Fruit fly (Drosophila melanogaster): ENCODE data around the gene CG6650.
A peak's percentile ranks its signal among the peaks of the same experiment; 100 is the strongest.

CG6650 gene

dm6 chr3L:14049620-14050253, 18.5 kb downstream of the CG6650 start, which contains the start of gene Neurl4 (continued):
- no peak for TF ChIP-seq D19B (GFP tag; optimal IDR thresholded peaks at IDR 0.05)
- TF ChIP-seq croc (GFP tag; conservative IDR thresholded peaks at IDR 0.05): no peak
- peak; percentile 21 for TF ChIP-seq CG4820 (GFP tag; optimal IDR thresholded peaks at IDR 0.05)
- TF ChIP-seq gsb-n (tag; optimal IDR thresholded peaks at IDR 0.05): no peak
- no peak for TF ChIP-seq CG1792 (GFP tag; optimal IDR thresholded peaks at IDR 0.05)
- no peak for TF ChIP-seq CG17612 (GFP tag; IDR thresholded peaks at IDR 0.05)
- peak; percentile 69 for TF ChIP-seq zen (tag; optimal IDR thresholded peaks at IDR 0.05)
- TF ChIP-seq lola (GFP tag; optimal IDR thresholded peaks at IDR 0.05): peak in 1 of 3 experiments; percentile 69
- TF ChIP-seq ATbp (GFP tag; optimal IDR thresholded peaks at IDR 0.05): no peak
- TF ChIP-seq Six4 (GFP tag; optimal IDR thresholded peaks at IDR 0.05): peak; percentile 34
- TF ChIP-seq CG42726 (GFP tag; IDR thresholded peaks at IDR 0.05; ENCODE audit: partially characterized antibody): no peak
- peak; percentile 61 for TF ChIP-seq CG11398 (GFP tag; optimal IDR thresholded peaks at IDR 0.05)
- no peak for TF ChIP-seq insv (GFP tag; optimal IDR thresholded peaks at IDR 0.05)
- TF ChIP-seq CG18476 (GFP tag; optimal IDR thresholded peaks at IDR 0.05): no peak
- peak; percentile 86 for TF ChIP-seq slbo (GFP tag; IDR thresholded peaks at IDR 0.05)
- no peak for TF ChIP-seq btn (GFP tag; optimal IDR thresholded peaks at IDR 0.05)
- TF ChIP-seq ash1 (GFP tag; optimal IDR thresholded peaks at IDR 0.05): no peak
- TF ChIP-seq Lhr (GFP tag; optimal IDR thresholded peaks at IDR 0.05): peak; percentile 45
- no peak for TF ChIP-seq br (optimal IDR thresholded peaks at IDR 0.05)
- no peak for TF ChIP-seq seq (GFP tag; IDR thresholded peaks at IDR 0.05)
- peak; percentile 68 for TF ChIP-seq CG1602 (GFP tag; optimal IDR thresholded peaks at IDR 0.05)
- TF ChIP-seq Antp (GFP tag; optimal IDR thresholded peaks at IDR 0.05): peak; percentile 51
- peak; percentile 66 for TF ChIP-seq fd3F (GFP tag; optimal IDR thresholded peaks at IDR 0.05)
- TF ChIP-seq psq (GFP tag; optimal IDR thresholded peaks at IDR 0.05): peak; percentile 34
- TF ChIP-seq crol (GFP tag; IDR thresholded peaks at IDR 0.05): no peak
- peak; percentile 60; the same call in 2 of the 3 replicates for TF ChIP-seq tgo (GFP tag; IDR thresholded peaks at IDR 0.05)
- peak; percentile 80 for TF ChIP-seq Ssrp (tag; optimal IDR thresholded peaks at IDR 0.05)
- peak; percentile 73 for TF ChIP-seq CG7786 (GFP tag; optimal IDR thresholded peaks at IDR 0.05)
- TF ChIP-seq Xrp1 (GFP tag; IDR thresholded peaks at IDR 0.05): no peak
- peak; percentile 80 for TF ChIP-seq Rfx (GFP tag; IDR thresholded peaks at IDR 0.05)
- no peak for TF ChIP-seq gsb (GFP tag; IDR thresholded peaks at IDR 0.05)
- no peak for TF ChIP-seq her (GFP tag; optimal IDR thresholded peaks at IDR 0.05)
- TF ChIP-seq CG3995 (GFP tag; optimal IDR thresholded peaks at IDR 0.05): peak; percentile 72
- TF ChIP-seq CG6765 (GFP tag; optimal IDR thresholded peaks at IDR 0.05): peak; percentile 67
- TF ChIP-seq usp (GFP tag; optimal IDR thresholded peaks at IDR 0.05): no peak
- TF ChIP-seq chn (GFP tag; optimal IDR thresholded peaks at IDR 0.05): no peak
- TF ChIP-seq CG9932 (GFP tag; IDR thresholded peaks at IDR 0.05): peak; percentile 66
- TF ChIP-seq CG7745 (tag; optimal IDR thresholded peaks at IDR 0.05): no peak
- TF ChIP-seq NfI (GFP tag; optimal IDR thresholded peaks at IDR 0.05): no peak
- peak; percentile 24; the same call in 1 of the 2 replicates for TF ChIP-seq sob (GFP tag; IDR thresholded peaks at IDR 0.05)
- peak; percentile 50 for TF ChIP-seq CG8089 (GFP tag; optimal IDR thresholded peaks at IDR 0.05)
- peak; percentile 28; the same call in 1 of the 2 replicates for TF ChIP-seq amos (GFP tag; IDR thresholded peaks at IDR 0.05; ENCODE audit: partially characterized antibody)
- no peak for TF ChIP-seq Blimp-1 (GFP tag; optimal IDR thresholded peaks at IDR 0.05)
- no peak for TF ChIP-seq CG4730 (GFP tag; IDR thresholded peaks at IDR 0.05)
- TF ChIP-seq CoRest (tag; optimal IDR thresholded peaks at IDR 0.05): peak; percentile 82
- TF ChIP-seq chif (GFP tag; optimal IDR thresholded peaks at IDR 0.05): peak; percentile 10 to 74
- TF ChIP-seq CG12155 (GFP tag; optimal IDR thresholded peaks at IDR 0.05): peak; percentile 62
- no peak for TF ChIP-seq ac (GFP tag; optimal IDR thresholded peaks at IDR 0.05)
- 0 out of 3 replicates have a peak, but pooled peaks have one; percentile 39 for TF ChIP-seq ken (GFP tag; IDR thresholded peaks at IDR 0.05)
- peak; percentile 21 for TF ChIP-seq CG33213 (GFP tag; optimal IDR thresholded peaks at IDR 0.05)
- no peak for TF ChIP-seq Neu2 (GFP tag; optimal IDR thresholded peaks at IDR 0.05; ENCODE audit: borderline replicate concordance)

Measured in whole organism, embryonic.